Worm (Caenorhabditis elegans): ENCODE measurements around the gene cpr-4.
A peak's percentile ranks its signal among the peaks of the same experiment; 100 is the strongest.

cpr-4 gene

ce11 chrV:6611504-6611903 lies 3.0 kb upstream of the cpr-4 start:
- TF ChIP-seq ceh-20 (GFP tag; IDR thresholded peaks at IDR 0.05), result no peak
- no peak for TF ChIP-seq ceh-82 (tag; optimal IDR thresholded peaks at IDR 0.05)
- no peak for TF ChIP-seq lin-1 (GFP tag; IDR thresholded peaks at IDR 0.05)
- TF ChIP-seq lsy-2 (tag; optimal IDR thresholded peaks at IDR 0.05), result peak in 1 of 2 experiments; percentile 90
- no peak for TF ChIP-seq madf-5 (GFP tag; IDR thresholded peaks at IDR 0.05)
- no peak for TF ChIP-seq ceh-28 (tag; optimal IDR thresholded peaks at IDR 0.05)
- TF ChIP-seq mes-2 (tag; optimal IDR thresholded peaks at IDR 0.05; ENCODE audit: poor library complexity, severe bottlenecking), result peak; percentile 43
- no peak for TF ChIP-seq cey-2 (tag; optimal IDR thresholded peaks at IDR 0.05; ENCODE audit: borderline replicate concordance, insufficient read depth)
- no peak for TF ChIP-seq fkh-10 (GFP tag; optimal IDR thresholded peaks at IDR 0.05)
- TF ChIP-seq nhr-102 (tag; optimal IDR thresholded peaks at IDR 0.05), result no peak
- TF ChIP-seq daf-8 (GFP tag; IDR thresholded peaks at IDR 0.05), result no peak
- no peak for TF ChIP-seq ces-1 (GFP tag; optimal IDR thresholded peaks at IDR 0.05)
- TF ChIP-seq ama-1 (optimal IDR thresholded peaks at IDR 0.05), result no peak
- TF ChIP-seq zfp-2 (tag; optimal IDR thresholded peaks at IDR 0.05), result no peak
- no peak for TF ChIP-seq snpc-4 (tag; optimal IDR thresholded peaks at IDR 0.05)
- TF ChIP-seq rbr-2 (tag; optimal IDR thresholded peaks at IDR 0.05), result no peak
- TF ChIP-seq saeg-2 (GFP tag; IDR thresholded peaks at IDR 0.05), result no peak
- TF ChIP-seq tag-97 (GFP tag; IDR thresholded peaks at IDR 0.05), result no peak
- TF ChIP-seq F44E2.7 (GFP tag; IDR thresholded peaks at IDR 0.05), result no peak
- TF ChIP-seq zfp-3 (GFP tag; conservative IDR thresholded peaks at IDR 0.05), result no peak
- TF ChIP-seq nhr-77 (tag; optimal IDR thresholded peaks at IDR 0.05), result no peak
- TF ChIP-seq attf-4 (tag; optimal IDR thresholded peaks at IDR 0.05), result no peak
- TF ChIP-seq dpl-1 (GFP tag; optimal IDR thresholded peaks at IDR 0.05), result peak; percentile 32
- no peak for TF ChIP-seq mdt-29 (GFP tag; IDR thresholded peaks at IDR 0.05)
- peak; percentile 2 for TF ChIP-seq T20F7.1 (GFP tag; optimal IDR thresholded peaks at IDR 0.05)
- TF ChIP-seq ZK337.2 (GFP tag; IDR thresholded peaks at IDR 0.05), result no peak
- no peak for TF ChIP-seq ztf-11 (tag; optimal IDR thresholded peaks at IDR 0.05)
- no peak for TF ChIP-seq F37D6.2 (tag; optimal IDR thresholded peaks at IDR 0.05)
- TF ChIP-seq nhr-6 (tag; optimal IDR thresholded peaks at IDR 0.05), result no peak
- no peak for TF ChIP-seq unc-130 (GFP tag; optimal IDR thresholded peaks at IDR 0.05)
- TF ChIP-seq dmd-9 (GFP tag; IDR thresholded peaks at IDR 0.05), result no peak
- TF ChIP-seq arid-1 (GFP tag; conservative IDR thresholded peaks at IDR 0.05), result no peak
- TF ChIP-seq D1046.2 (GFP tag; IDR thresholded peaks at IDR 0.05), result no peak
- no peak for TF ChIP-seq Y105C5A.15 (GFP tag; IDR thresholded peaks at IDR 0.05)
- TF ChIP-seq lin-39 (tag; optimal IDR thresholded peaks at IDR 0.05), result no peak
- TF ChIP-seq set-16 (GFP tag; IDR thresholded peaks at IDR 0.05), result no peak
- TF ChIP-seq nhr-41 (GFP tag; IDR thresholded peaks at IDR 0.05), result no peak
- no peak for TF ChIP-seq nhr-10 (tag; optimal IDR thresholded peaks at IDR 0.05)
- no peak for TF ChIP-seq ceh-44 (GFP tag; IDR thresholded peaks at IDR 0.05)
- no peak for TF ChIP-seq lin-13 (GFP tag; optimal IDR thresholded peaks at IDR 0.05)
- TF ChIP-seq lin-38 (GFP tag; IDR thresholded peaks at IDR 0.05), result peak; percentile 32; the same call in 1 of the 2 replicates

ce11 chrV:6614968-6615367 lies 494 bp downstream of the cpr-4 start:
- peak; percentile 73 for TF ChIP-seq set-16 (GFP tag; IDR thresholded peaks at IDR 0.05)
- peak; percentile 74 for TF ChIP-seq aha-1 (tag)
- TF ChIP-seq F26F4.8 (GFP tag; conservative IDR thresholded peaks at IDR 0.05), result no peak
